Worm (Caenorhabditis elegans) whole organism, L3 larva: Measurements from ENCODE around the gene cyp-35C1.

Experiments used
- elt-2 ChIP-seq: sonication (generic microtip); optimal IDR thresholded peaks from 2 replicates; lab custom pipeline; 2016; ENCODE audit warnings: missing genetic modification reagents, mild to moderate bottlenecking, missing genetic modification characterization, missing compliant biosample characterization
- lin-39 ChIP-seq: fragments of 150-350 bp; optimal IDR thresholded peaks from 2 replicates; lab custom pipeline; 2018; ENCODE audit warnings: missing biosample characterization, missing genetic modification reagents, missing genetic modification characterization
- lsy-12 ChIP-seq: sonication (generic microtip); optimal IDR thresholded peaks from 2 replicates; lab custom pipeline; 2016; ENCODE audit warnings: mild to moderate bottlenecking, missing genetic modification characterization, missing compliant biosample characterization
- nhr-11 ChIP-seq: fragments of 150-350 bp; optimal IDR thresholded peaks from 2 replicates; lab custom pipeline; 2014; ENCODE audit warnings: missing biosample characterization, missing genetic modification characterization
- nhr-77 ChIP-seq: fragments of 150-350 bp; optimal IDR thresholded peaks from 2 replicates; lab custom pipeline; 2014; ENCODE audit warnings: missing biosample characterization, missing genetic modification characterization
- unc-62 ChIP-seq: fragments of 150-350 bp; sonication (generic microtip); optimal IDR thresholded peaks from 4 replicates; lab custom pipeline; 2014; ENCODE audit warnings: missing biosample characterization, missing genetic modification reagents, missing genetic modification characterization

DNA sequence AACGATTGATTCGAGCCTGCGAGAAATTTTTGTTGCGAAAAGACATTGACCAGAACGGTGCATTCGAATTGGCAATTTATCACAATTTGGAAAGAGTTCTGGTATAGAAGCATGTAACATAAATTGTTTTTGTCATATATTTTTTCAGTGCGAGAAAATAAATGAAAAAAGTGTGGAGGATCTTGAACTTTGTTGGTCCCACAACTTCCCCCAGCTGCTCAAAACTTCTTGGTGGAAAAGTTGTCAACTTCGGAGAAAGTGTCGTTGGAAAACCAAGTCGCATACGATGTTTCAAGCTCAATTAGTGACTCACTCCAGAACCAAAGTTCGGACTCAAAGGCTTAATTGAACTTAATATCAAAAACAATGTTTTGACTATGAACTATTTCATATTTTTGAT lies 33.7 kb upstream of the cyp-35C1 start:
- TF ChIP-seq lin-39 (no peak), nhr-11 (tag; lab: Kevin White, UChicago) (no peak), lsy-12 (tag; lab: Kevin White, UChicago) (no peak), elt-2 (no peak), nhr-77 (no peak), unc-62 (GFP tag; lab: Kevin White, UChicago) (no peak)
